Fruit fly (Drosophila melanogaster) whole organism, embryonic: ENCODE measurements around the gene CG9582.

Experiments
- Ada2b ChIP-seq: fragments of 200-800 bp; sonication (Bioruptor generic); IDR thresholded peaks from 2 replicates; pipeline ENCODE4 v1.3.6; 2022; ENCODE audit warnings: missing biosample characterization, missing genetic modification characterization
- Atf3 ChIP-seq: fragments of 200-800 bp; sonication (Bioruptor generic); optimal IDR thresholded peaks from 3 replicates; lab custom pipeline; 2016; ENCODE audit warnings: missing biosample characterization, missing genetic modification characterization
- CG10431 ChIP-seq: fragments of 200-800 bp; sonication (Bioruptor generic); optimal IDR thresholded peaks from 3 replicates; lab custom pipeline; 2018; ENCODE audit warnings: missing biosample characterization, mild to moderate bottlenecking, missing genetic modification characterization
- CG11247 ChIP-seq: fragments of 200-800 bp; sonication (Bioruptor generic); IDR thresholded peaks from 2 replicates; pipeline ENCODE4 v1.3.6; 2022; ENCODE audit warnings: missing biosample characterization, missing genetic modification characterization
- CG11560 ChIP-seq: fragments of 200-800 bp; sonication (Bioruptor generic); IDR thresholded peaks from 3 replicates; pipeline ENCODE4 v1.3.6; 2022; ENCODE audit warnings: missing biosample characterization, missing genetic modification characterization
- CG12769 ChIP-seq: fragments of 200-800 bp; sonication (Bioruptor generic); optimal IDR thresholded peaks from 2 replicates; lab custom pipeline; 2019; ENCODE audit warnings: missing biosample characterization, mild to moderate bottlenecking, missing genetic modification characterization, moderate library complexity
- CG14014 ChIP-seq: fragments of 200-800 bp; sonication (Bioruptor generic); IDR thresholded peaks from 2 replicates; pipeline ENCODE4 v1.3.6; 2022; ENCODE audit warnings: missing biosample characterization, missing genetic modification characterization
- CG14050 ChIP-seq: fragments of 200-800 bp; sonication (Bioruptor generic); IDR thresholded peaks from 3 replicates; pipeline ENCODE4 v1.3.6; 2022; ENCODE audit warnings: missing biosample characterization, missing genetic modification characterization
- CG15479 ChIP-seq: fragments of 200-800 bp; sonication (Bioruptor generic); optimal IDR thresholded peaks from 3 replicates; lab custom pipeline; 2019; ENCODE audit warnings: missing biosample characterization, mild to moderate bottlenecking, missing genetic modification characterization, moderate library complexity
- CG1603 ChIP-seq: fragments of 200-800 bp; sonication (Bioruptor generic); optimal IDR thresholded peaks from 2 replicates; lab custom pipeline; 2019; ENCODE audit warnings: missing biosample characterization, mild to moderate bottlenecking, missing genetic modification characterization, moderate library complexity
- CG17186 ChIP-seq: fragments of 200-800 bp; sonication (Bioruptor generic); optimal IDR thresholded peaks from 3 replicates; lab custom pipeline; 2017; ENCODE audit warnings: missing biosample characterization, missing genetic modification reagents, missing genetic modification characterization
- CG18599 ChIP-seq: fragments of 200-800 bp; sonication (Bioruptor generic); optimal IDR thresholded peaks from 3 replicates; lab custom pipeline; 2017; ENCODE audit warnings: missing biosample characterization, missing genetic modification characterization, mild to moderate bottlenecking, moderate library complexity, missing genetic modification reagents
- CG30431 ChIP-seq: fragments of 200-800 bp; sonication (Bioruptor generic); optimal IDR thresholded peaks from 2 replicates; lab custom pipeline; 2017; ENCODE audit warnings: missing biosample characterization, missing genetic modification characterization
- CG31441 ChIP-seq: fragments of 200-800 bp; sonication (Bioruptor generic); IDR thresholded peaks from 2 replicates; pipeline ENCODE4 v1.3.6; 2022; ENCODE audit warnings: missing biosample characterization, missing genetic modification characterization
- CG32532 ChIP-seq: fragments of 200-800 bp; sonication (Bioruptor generic); IDR thresholded peaks from 2 replicates; pipeline ENCODE4 v1.3.6; 2022; ENCODE audit warnings: missing biosample characterization, missing genetic modification characterization
- CG32767 ChIP-seq: fragments of 200-800 bp; sonication (Bioruptor generic); IDR thresholded peaks from 2 replicates; pipeline ENCODE4 v1.3.6; 2022; ENCODE audit warnings: missing biosample characterization, missing genetic modification characterization
- CG7271 ChIP-seq: fragments of 200-800 bp; sonication (Bioruptor generic); optimal IDR thresholded peaks from 2 replicates; lab custom pipeline; 2018; ENCODE audit warnings: missing biosample characterization, mild to moderate bottlenecking, missing genetic modification characterization, moderate library complexity
- CG8359 ChIP-seq: fragments of 200-800 bp; sonication (Bioruptor generic); optimal IDR thresholded peaks from 2 replicates; lab custom pipeline; 2017; ENCODE audit warnings: missing biosample characterization, mild to moderate bottlenecking, missing genetic modification characterization, borderline replicate concordance
- CG9215 ChIP-seq: fragments of 200-800 bp; sonication (Bioruptor generic); IDR thresholded peaks from 2 replicates; pipeline ENCODE4 v1.3.6; 2022; ENCODE audit warnings: missing biosample characterization, missing genetic modification characterization
- CoRest ChIP-seq: fragments of 200-800 bp; sonication (Bioruptor generic); optimal IDR thresholded peaks from 3 replicates; lab custom pipeline; 2018; ENCODE audit warnings: missing biosample characterization, mild to moderate bottlenecking, missing genetic modification characterization, moderate library complexity
- Deaf1 ChIP-seq: fragments of 200-800 bp; optimal IDR thresholded peaks from 3 replicates; lab custom pipeline; 2019; ENCODE audit warnings: missing biosample characterization, mild to moderate bottlenecking, missing genetic modification characterization, moderate library complexity
- Dref ChIP-seq: fragments of 200-800 bp; sonication (Bioruptor generic); IDR thresholded peaks from 2 replicates; pipeline ENCODE4 v1.3.6; 2022; ENCODE audit warnings: missing biosample characterization, missing genetic modification characterization
- Fer2 ChIP-seq: fragments of 200-800 bp; sonication (Bioruptor generic); optimal IDR thresholded peaks from 2 replicates; lab custom pipeline; 2018; ENCODE audit warnings: missing biosample characterization, mild to moderate bottlenecking, missing genetic modification characterization, moderate library complexity
- Hr3 ChIP-seq: fragments of 200-800 bp; sonication (Bioruptor generic); optimal IDR thresholded peaks from 3 replicates; lab custom pipeline; 2016; ENCODE audit warnings: missing biosample characterization, missing genetic modification characterization
- Kr ChIP-seq: fragments of 200-800 bp; sonication (Bioruptor generic); optimal IDR thresholded peaks from 2 replicates; lab custom pipeline; 2017; ENCODE audit warnings: missing biosample characterization, mild to moderate bottlenecking, missing genetic modification characterization
- MTF-1 ChIP-seq: fragments of 200-800 bp; sonication (Bioruptor generic); optimal IDR thresholded peaks from 2 replicates; lab custom pipeline; 2018; ENCODE audit warnings: missing biosample characterization, mild to moderate bottlenecking, missing genetic modification characterization, borderline replicate concordance
- NC2α ChIP-seq: fragments of 200-800 bp; sonication (Bioruptor generic); optimal IDR thresholded peaks from 2 replicates; lab custom pipeline; 2016; ENCODE audit warnings: missing biosample characterization, missing genetic modification characterization
- Nf-YA ChIP-seq: fragments of 200-800 bp; sonication (Bioruptor generic); IDR thresholded peaks from 2 replicates; pipeline ENCODE4 v1.3.6; 2022; ENCODE audit warnings: missing biosample characterization, missing genetic modification characterization
- Oli ChIP-seq: fragments of 200-800 bp; sonication (Bioruptor generic); optimal IDR thresholded peaks from 2 replicates; lab custom pipeline; 2018; ENCODE audit warnings: missing biosample characterization, mild to moderate bottlenecking, missing genetic modification characterization, moderate library complexity
- Spps ChIP-seq: fragments of 200-800 bp; sonication (Bioruptor generic); optimal IDR thresholded peaks from 2 replicates; lab custom pipeline; 2018; ENCODE audit warnings: missing biosample characterization, mild to moderate bottlenecking, missing genetic modification characterization
- Taf1 ChIP-seq: fragments of 200-800 bp; sonication (Bioruptor generic); IDR thresholded peaks from 2 replicates; pipeline ENCODE4 v1.3.6; 2022; ENCODE audit warnings: missing biosample characterization, missing genetic modification characterization
- Trl ChIP-seq, 3 experiments: fragments of >200 bp in 2 of 3; fragments of 200-800 bp in 1 of 3; sonication (Bioruptor generic) in 1 of 3; optimal IDR thresholded peaks; 2 replicates in 1 of 3; 3 replicates in 2 of 3; lab custom pipeline; 2016 to 2017; ENCODE audit warnings: missing biosample characterization in 1 of 3, missing genetic modification characterization in 1 of 3
- Vsx1 ChIP-seq: fragments of 200-800 bp; sonication (Bioruptor generic); optimal IDR thresholded peaks from 2 replicates; lab custom pipeline; 2017; ENCODE audit warnings: missing biosample characterization, mild to moderate bottlenecking, missing genetic modification characterization, missing genetic modification reagents
- abd-A ChIP-seq: fragments of 200-800 bp; sonication (Bioruptor generic); optimal IDR thresholded peaks from 3 replicates; lab custom pipeline; 2019; ENCODE audit warnings: missing biosample characterization, mild to moderate bottlenecking, missing genetic modification characterization, moderate library complexity
- crc ChIP-seq: fragments of 200-800 bp; sonication (Bioruptor generic); optimal IDR thresholded peaks from 2 replicates; lab custom pipeline; 2016; ENCODE audit warnings: missing biosample characterization, missing genetic modification characterization
- crol ChIP-seq: fragments of 200-800 bp; sonication (Bioruptor generic); IDR thresholded peaks from 2 replicates; pipeline ENCODE4 v1.3.6; 2022; ENCODE audit warnings: missing biosample characterization, missing genetic modification characterization
- dm ChIP-seq: fragments of 200-800 bp; sonication (Bioruptor generic); optimal IDR thresholded peaks from 3 replicates; lab custom pipeline; 2016; ENCODE audit warnings: missing biosample characterization, missing genetic modification characterization
- fru ChIP-seq: fragments of >200 bp; optimal IDR thresholded peaks from 2 replicates; lab custom pipeline; 2017
- fu2 ChIP-seq: fragments of 200-800 bp; sonication (Bioruptor generic); optimal IDR thresholded peaks from 2 replicates; lab custom pipeline; 2016; ENCODE audit warnings: missing biosample characterization, missing genetic modification characterization
- gcm2 ChIP-seq: fragments of 200-800 bp; sonication (Bioruptor generic); optimal IDR thresholded peaks from 2 replicates; lab custom pipeline; 2016; ENCODE audit warnings: missing biosample characterization, missing genetic modification characterization
- gfzf ChIP-seq: fragments of 200-800 bp; sonication (Bioruptor generic); optimal IDR thresholded peaks from 2 replicates; lab custom pipeline; 2016; ENCODE audit warnings: missing biosample characterization, mild to moderate bottlenecking, missing genetic modification characterization, moderate library complexity
- gt ChIP-seq: fragments of 200-800 bp; sonication (Bioruptor generic); IDR thresholded peaks from 2 replicates; pipeline ENCODE4 v1.3.6; 2022; ENCODE audit warnings: missing biosample characterization, missing genetic modification characterization
- kay ChIP-seq: fragments of 200-800 bp; sonication (Bioruptor generic); optimal IDR thresholded peaks from 2 replicates; lab custom pipeline; 2016; ENCODE audit warnings: missing biosample characterization, missing genetic modification characterization
- lbe ChIP-seq: fragments of 200-800 bp; sonication (Bioruptor generic); optimal IDR thresholded peaks from 2 replicates; lab custom pipeline; 2016; ENCODE audit warnings: missing biosample characterization, mild to moderate bottlenecking, missing genetic modification characterization
- luna ChIP-seq: fragments of 200-800 bp; sonication (Bioruptor generic); optimal IDR thresholded peaks from 2 replicates; lab custom pipeline; 2016; ENCODE audit warnings: missing biosample characterization, missing genetic modification characterization
- nom ChIP-seq: fragments of 200-800 bp; sonication (Bioruptor generic); optimal IDR thresholded peaks from 2 replicates; lab custom pipeline; 2017; ENCODE audit warnings: missing biosample characterization, missing genetic modification characterization, mild to moderate bottlenecking, moderate library complexity, missing genetic modification reagents
- pho ChIP-seq: fragments of 200-800 bp; sonication (Bioruptor generic); optimal IDR thresholded peaks from 2 replicates; lab custom pipeline; 2016; ENCODE audit warnings: missing biosample characterization, missing genetic modification characterization
- so ChIP-seq: fragments of 200-800 bp; sonication (Bioruptor generic); IDR thresholded peaks from 3 replicates; pipeline ENCODE4 v1.3.6; 2022; ENCODE audit warnings: missing biosample characterization, missing genetic modification characterization
- sqz ChIP-seq: fragments of 200-800 bp; sonication (Bioruptor generic); optimal IDR thresholded peaks from 3 replicates; lab custom pipeline; 2018; ENCODE audit warnings: missing biosample characterization, mild to moderate bottlenecking, missing genetic modification characterization
- wek ChIP-seq: fragments of 200-800 bp; sonication (Bioruptor generic); optimal IDR thresholded peaks from 3 replicates; lab custom pipeline; 2018; ENCODE audit warnings: missing biosample characterization, mild to moderate bottlenecking, missing genetic modification characterization, moderate library complexity
- zen ChIP-seq: fragments of 200-800 bp; sonication (Bioruptor generic); optimal IDR thresholded peaks from 3 replicates; lab custom pipeline; 2018; ENCODE audit warnings: missing biosample characterization, mild to moderate bottlenecking, missing genetic modification characterization, moderate library complexity

The CG9582 gene

DNA sequence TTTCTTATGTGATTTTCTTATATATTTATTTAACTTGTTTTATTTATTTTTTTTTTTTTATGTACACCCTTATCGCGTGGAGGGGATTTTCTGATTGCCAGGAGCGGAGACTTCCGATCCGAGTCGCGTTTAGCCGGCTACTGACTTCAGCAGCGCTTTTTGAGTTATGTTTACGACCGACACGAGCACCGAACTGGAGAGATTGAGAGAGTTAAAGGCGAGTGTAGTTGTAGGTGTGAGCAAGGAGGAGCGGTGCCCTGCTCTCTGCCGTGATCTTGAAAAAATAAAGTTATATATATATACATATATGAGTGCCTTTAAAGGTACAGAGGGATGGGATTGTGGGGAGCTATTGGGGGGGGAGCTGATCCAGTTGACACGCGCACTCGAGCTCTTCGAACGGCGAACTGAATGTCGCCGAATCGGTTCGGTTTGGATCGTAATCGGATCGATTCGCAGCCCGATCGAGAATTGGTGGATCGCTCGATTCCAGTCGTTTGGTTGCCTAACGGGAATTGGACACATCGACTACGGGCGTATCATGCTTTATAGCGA, 42.5 kb downstream of the CG9582 start, which contains the start of gene rost (continued):
- no peak for TF ChIP-seq Spps (tag; lab: Kevin White, UChicago)
- no peak for TF ChIP-seq CG14014 (GFP tag; lab: Robert Waterston, UW)
- TF ChIP-seq zen (tag; lab: Kevin White, UChicago): no peak
- no peak for TF ChIP-seq Hr3 (GFP tag; lab: Kevin White, UChicago)
- no peak for TF ChIP-seq so (GFP tag; lab: Robert Waterston, UW)
- TF ChIP-seq crc (GFP tag; lab: Kevin White, UChicago): no peak
- peak; percentile 94 for TF ChIP-seq Deaf1 (tag; lab: Kevin White, UChicago)
- TF ChIP-seq sqz (GFP tag; lab: Kevin White, UChicago): no peak
- no peak for TF ChIP-seq CG14050 (GFP tag; lab: Robert Waterston, UW)
- no peak for TF ChIP-seq CG17186 (GFP tag; lab: Kevin White, UChicago)
- no peak for TF ChIP-seq dm (GFP tag; lab: Kevin White, UChicago)
- TF ChIP-seq Dref (GFP tag; lab: Robert Waterston, UW): no peak
- no peak for TF ChIP-seq CG7271 (tag; lab: Kevin White, UChicago)
- no peak for TF ChIP-seq fru (lab: Kevin White, UChicago)
- TF ChIP-seq CG12769 (tag; lab: Kevin White, UChicago): peak; percentile 94
- TF ChIP-seq CG11560 (tag; lab: Robert Waterston, UW): no peak
- TF ChIP-seq abd-A (tag; lab: Kevin White, UChicago): no peak
- TF ChIP-seq Vsx1 (GFP tag; lab: Kevin White, UChicago): no peak
- no peak for TF ChIP-seq wek (GFP tag; lab: Kevin White, UChicago)
- TF ChIP-seq gcm2 (GFP tag; lab: Kevin White, UChicago): no peak
- TF ChIP-seq CoRest (tag; lab: Kevin White, UChicago): no peak
- peak; percentile 60 for TF ChIP-seq crol (GFP tag; lab: Robert Waterston, UW)
- TF ChIP-seq Kr (GFP tag; lab: Kevin White, UChicago): no peak
- no peak for TF ChIP-seq CG32767 (GFP tag; lab: Robert Waterston, UW)
- no peak for TF ChIP-seq CG31441 (GFP tag; lab: Robert Waterston, UW)
- TF ChIP-seq Taf1 (GFP tag; lab: Robert Waterston, UW): no peak
- TF ChIP-seq CG1603: no peak
- peak; percentile 49 for TF ChIP-seq CG18599 (GFP tag; lab: Kevin White, UChicago)
- no peak for TF ChIP-seq CG32532 (GFP tag; lab: Robert Waterston, UW)
- TF ChIP-seq NC2α (GFP tag; lab: Kevin White, UChicago): no peak
- peak; percentile 54 for TF ChIP-seq lbe (GFP tag; lab: Kevin White, UChicago)
- peak; percentile 57 for TF ChIP-seq nom (GFP tag; lab: Kevin White, UChicago)
- no peak for TF ChIP-seq CG10431 (GFP tag; lab: Kevin White, UChicago)
- no peak for TF ChIP-seq Atf3
- no peak for TF ChIP-seq kay (GFP tag; lab: Kevin White, UChicago)
- TF ChIP-seq CG15479 (GFP tag; lab: Kevin White, UChicago): no peak
- no peak for TF ChIP-seq gt (GFP tag; lab: Robert Waterston, UW)
- no peak for TF ChIP-seq Fer2 (tag; lab: Kevin White, UChicago)
- TF ChIP-seq gfzf (GFP tag; lab: Kevin White, UChicago): no peak
- TF ChIP-seq Trl (optimal IDR thresholded peaks at IDR 0.05; lab: Kevin White, UChicago): peak; percentile 11 to 57
- no peak for TF ChIP-seq Trl (GFP tag; optimal IDR thresholded peaks at IDR 0.05; lab: Kevin White, UChicago)
- TF ChIP-seq CG8359 (GFP tag; lab: Kevin White, UChicago): no peak
- TF ChIP-seq CG9215 (GFP tag; lab: Robert Waterston, UW): no peak
- TF ChIP-seq luna: no peak
- TF ChIP-seq Nf-YA (GFP tag; lab: Robert Waterston, UW): no peak
- TF ChIP-seq fu2 (GFP tag; lab: Kevin White, UChicago): no peak
- no peak for TF ChIP-seq MTF-1 (GFP tag; lab: Kevin White, UChicago)
- no peak for TF ChIP-seq CG11247 (GFP tag; lab: Robert Waterston, UW)
- TF ChIP-seq Oli (tag; lab: Kevin White, UChicago): no peak
- TF ChIP-seq Ada2b: no peak
- no peak for TF ChIP-seq pho (GFP tag; lab: Kevin White, UChicago)
- no peak for TF ChIP-seq CG30431 (GFP tag; lab: Kevin White, UChicago)
